Worm (Caenorhabditis elegans): ENCODE data around the gene cyp-33E2.

Gene cyp-33E2

DNA sequence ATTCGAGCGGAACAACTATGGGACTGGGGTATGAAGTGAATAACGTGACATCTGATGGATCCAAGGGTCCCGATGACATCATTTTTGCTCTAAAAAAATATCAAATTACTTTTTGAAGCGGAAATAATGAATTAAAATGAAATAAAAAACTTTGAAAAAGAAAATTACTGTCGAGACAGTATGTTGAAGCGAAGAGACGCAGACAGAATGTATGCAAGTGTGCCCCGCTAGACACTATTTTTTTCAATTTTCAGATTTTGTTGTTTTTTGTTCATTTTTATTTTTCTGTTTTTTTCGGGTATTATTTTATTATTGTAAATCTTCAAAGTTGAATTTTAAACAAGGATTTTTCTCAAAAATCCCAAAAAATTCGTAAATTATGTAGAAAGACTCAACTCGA lies 6.6 kb downstream of the cyp-33E2 start, which contains the start of gene F42A9.8:
Gene F42A9.8 (minus strand): TSS at position 88 of the 400 bp plus-strand sequence.
- TF ChIP-seq T22C8.4 (GFP tag; IDR thresholded peaks at IDR 0.05) (no peak), med-1 (GFP tag; optimal IDR thresholded peaks at IDR 0.05; ENCODE audit: insufficient read depth) (no peak), klf-2 (GFP tag; conservative IDR thresholded peaks at IDR 0.05) (no peak), ref-1 (GFP tag; conservative IDR thresholded peaks at IDR 0.05) (no peak), flt-1 (GFP tag; IDR thresholded peaks at IDR 0.05) (no peak), ztf-29 (GFP tag; IDR thresholded peaks at IDR 0.05) (no peak), ztf-23 (GFP tag; IDR thresholded peaks at IDR 0.05) (no peak), tab-1 (GFP tag; IDR thresholded peaks at IDR 0.05) (no peak), cog-1 (tag; optimal IDR thresholded peaks at IDR 0.05) (no peak)

DNA sequence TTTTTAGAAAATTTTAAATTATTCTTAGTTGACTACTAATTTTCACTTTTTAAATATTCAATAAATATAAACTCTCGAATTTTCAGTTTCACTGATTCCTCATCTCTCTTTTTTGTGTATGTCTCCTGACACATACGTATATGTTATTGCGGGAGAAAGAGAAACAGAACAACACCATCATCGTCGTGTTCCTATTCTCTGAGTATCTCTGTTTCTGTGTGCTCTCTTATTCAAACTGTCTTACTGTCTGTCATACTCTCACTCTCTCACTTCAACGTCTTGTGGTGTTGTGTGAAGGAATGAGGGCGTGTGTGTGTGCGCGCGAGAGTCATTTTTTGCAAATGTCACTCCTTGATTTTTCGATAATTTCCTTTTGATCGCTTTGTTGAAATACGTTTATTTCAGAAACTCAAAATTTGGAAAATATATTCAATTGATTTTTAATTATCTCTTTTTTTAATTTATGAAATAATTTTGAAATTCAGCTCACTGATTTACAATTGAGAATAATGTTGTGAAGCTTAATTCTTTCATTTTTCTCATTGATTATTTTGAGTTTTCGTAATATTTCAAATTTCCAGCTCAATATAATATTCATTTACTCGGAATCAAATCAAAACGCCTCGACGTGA lies 8.1 kb downstream of the cyp-33E2 start, which contains the start of gene lin-49:
Gene lin-49 (plus strand): TSS at position 582 of the 632 bp plus-strand sequence.
- TF ChIP-seq flt-1 (GFP tag; IDR thresholded peaks at IDR 0.05) (no peak), med-1 (GFP tag; optimal IDR thresholded peaks at IDR 0.05; ENCODE audit: insufficient read depth) (no peak), cog-1 (tag; optimal IDR thresholded peaks at IDR 0.05) (peak; percentile 43)

DNA sequence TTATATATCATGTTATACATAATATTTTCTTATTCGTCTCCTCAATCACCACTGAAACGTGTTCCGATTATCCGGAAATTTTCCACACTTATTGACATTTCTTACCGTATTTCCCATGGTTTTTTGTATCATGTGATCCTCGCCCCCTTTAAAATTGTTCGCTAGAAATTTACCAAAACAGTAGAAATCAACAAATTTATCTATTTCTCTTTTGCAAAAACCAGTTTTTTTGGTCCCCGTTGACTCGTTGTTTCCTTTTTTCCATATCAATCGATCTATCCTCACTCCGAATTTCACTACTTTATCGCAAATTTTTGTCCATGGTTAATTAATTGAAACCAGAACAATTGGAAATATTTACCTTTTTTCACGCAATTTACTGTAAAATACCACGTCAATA lies 13.6 kb downstream of the cyp-33E2 start:
- TF ChIP-seq flt-1 (GFP tag; IDR thresholded peaks at IDR 0.05) (no peak), ztf-23 (GFP tag; IDR thresholded peaks at IDR 0.05) (no peak), tab-1 (GFP tag; IDR thresholded peaks at IDR 0.05) (no peak), cog-1 (tag; optimal IDR thresholded peaks at IDR 0.05) (no peak), ztf-29 (GFP tag; IDR thresholded peaks at IDR 0.05) (no peak)

DNA sequence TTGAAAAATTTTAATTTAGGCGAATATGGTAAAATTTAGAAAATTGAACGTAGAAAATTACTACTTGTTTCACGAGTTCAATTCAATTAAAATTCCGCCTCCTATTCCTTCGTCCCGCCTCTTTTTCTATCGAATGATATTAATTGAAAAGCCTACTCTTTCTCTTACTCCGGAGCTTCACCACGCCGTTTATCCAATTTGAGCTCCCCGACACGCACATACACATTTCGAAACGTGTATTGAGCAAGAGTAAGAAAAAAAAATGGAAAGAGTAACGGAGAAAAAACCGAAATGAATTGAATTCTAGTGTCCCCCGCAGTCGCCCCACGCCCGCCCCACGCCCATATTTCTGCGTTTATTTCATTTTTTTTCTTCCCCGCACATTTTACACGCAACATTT lies 14.2 kb downstream of the cyp-33E2 start:
- TF ChIP-seq tab-1 (GFP tag; IDR thresholded peaks at IDR 0.05) (no peak), flt-1 (GFP tag; IDR thresholded peaks at IDR 0.05) (no peak), ref-1 (GFP tag; conservative IDR thresholded peaks at IDR 0.05) (no peak), T22C8.4 (GFP tag; IDR thresholded peaks at IDR 0.05) (no peak), med-1 (GFP tag; optimal IDR thresholded peaks at IDR 0.05; ENCODE audit: insufficient read depth) (no peak), cog-1 (tag; optimal IDR thresholded peaks at IDR 0.05) (no peak), klf-2 (GFP tag; conservative IDR thresholded peaks at IDR 0.05) (no peak), ztf-23 (GFP tag; IDR thresholded peaks at IDR 0.05) (no peak), ztf-29 (GFP tag; IDR thresholded peaks at IDR 0.05) (no peak)

DNA sequence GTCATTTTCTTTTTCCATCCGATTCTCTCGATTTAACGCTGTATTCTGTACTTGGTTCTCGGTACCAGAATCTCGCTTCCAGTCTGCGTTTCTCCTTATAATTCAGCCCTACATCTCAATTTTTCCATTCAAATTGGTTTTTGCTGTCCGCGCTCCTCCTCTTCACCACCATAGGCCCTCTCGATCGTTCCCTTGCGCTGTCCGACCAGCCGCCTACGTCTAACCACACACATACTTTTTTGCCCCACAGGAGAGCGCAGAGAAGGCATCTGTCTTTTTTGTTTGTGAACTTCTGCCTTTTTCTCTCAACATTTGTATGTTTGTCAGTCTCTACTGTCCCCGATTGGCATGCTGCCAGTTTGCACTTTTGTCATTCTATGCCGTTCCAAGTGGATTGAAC lies 15.2 kb downstream of the cyp-33E2 start, which contains the start of gene F42A9.11:
Gene F42A9.11 (plus strand): TSS at position 310 of the 400 bp plus-strand sequence.
- TF ChIP-seq klf-2 (GFP tag; conservative IDR thresholded peaks at IDR 0.05) = no peak
- TF ChIP-seq ztf-23 (GFP tag; IDR thresholded peaks at IDR 0.05) = no peak
- no peak for TF ChIP-seq ref-1 (GFP tag; conservative IDR thresholded peaks at IDR 0.05)
- TF ChIP-seq cog-1 (tag; optimal IDR thresholded peaks at IDR 0.05) = no peak
- TF ChIP-seq flt-1 (GFP tag; IDR thresholded peaks at IDR 0.05) = no peak
- TF ChIP-seq tab-1 (GFP tag; IDR thresholded peaks at IDR 0.05) = no peak
- no peak for TF ChIP-seq T22C8.4 (GFP tag; IDR thresholded peaks at IDR 0.05)
- TF ChIP-seq ztf-29 (GFP tag; IDR thresholded peaks at IDR 0.05) = no peak
- TF ChIP-seq med-1 (GFP tag; optimal IDR thresholded peaks at IDR 0.05; ENCODE audit: insufficient read depth) = no peak

DNA sequence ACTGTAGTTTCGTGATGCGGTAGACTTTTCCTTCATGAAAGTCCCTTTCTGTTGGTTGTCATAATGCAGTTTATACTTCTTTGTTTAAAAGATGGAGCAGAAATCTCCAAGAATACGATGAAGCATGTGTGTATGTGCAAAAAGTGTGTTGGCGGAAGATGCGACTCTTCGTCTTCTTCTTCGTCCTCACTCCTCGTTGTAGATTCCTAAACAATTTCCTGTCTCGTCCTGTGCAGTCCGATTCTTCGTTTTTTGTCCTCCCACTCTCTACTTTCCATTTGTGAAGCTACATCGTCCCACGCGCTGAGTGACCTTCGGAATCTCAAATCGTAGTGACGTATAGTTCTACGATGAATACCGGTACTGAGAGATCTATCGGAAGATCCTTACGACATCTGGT lies 16.1 kb downstream of the cyp-33E2 start:
- TF ChIP-seq klf-2 (GFP tag; conservative IDR thresholded peaks at IDR 0.05) (no peak), med-1 (GFP tag; optimal IDR thresholded peaks at IDR 0.05; ENCODE audit: insufficient read depth) (no peak), cog-1 (tag; optimal IDR thresholded peaks at IDR 0.05) (no peak), ref-1 (GFP tag; conservative IDR thresholded peaks at IDR 0.05) (no peak), flt-1 (GFP tag; IDR thresholded peaks at IDR 0.05) (no peak), ztf-23 (GFP tag; IDR thresholded peaks at IDR 0.05) (no peak), T22C8.4 (GFP tag; IDR thresholded peaks at IDR 0.05) (no peak), tab-1 (GFP tag; IDR thresholded peaks at IDR 0.05) (no peak), ztf-29 (GFP tag; IDR thresholded peaks at IDR 0.05) (no peak)

DNA sequence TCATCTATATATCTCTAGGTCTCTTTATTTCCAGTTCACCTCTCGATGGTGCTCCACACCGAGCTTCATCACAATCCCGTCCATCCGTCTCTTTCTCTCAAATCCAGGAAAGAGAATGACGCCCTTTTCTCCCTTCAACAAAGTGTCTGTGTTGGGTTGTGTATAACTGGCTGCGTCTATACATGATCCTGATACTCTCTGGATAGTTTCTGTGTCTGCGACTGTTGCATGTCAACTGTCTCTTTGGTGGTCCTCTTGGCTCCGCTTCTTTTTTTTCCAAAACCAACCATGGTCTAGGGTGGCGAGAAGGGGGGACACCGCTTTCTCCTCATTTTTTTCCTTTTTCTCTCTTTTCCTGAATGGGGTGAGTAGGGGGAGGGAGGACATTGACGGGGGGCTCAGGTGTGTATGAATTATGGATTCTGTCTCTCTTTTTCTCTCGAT lies 17.5 kb downstream of the cyp-33E2 start:
- TF ChIP-seq tab-1 (GFP tag; IDR thresholded peaks at IDR 0.05) (no peak), cog-1 (tag; optimal IDR thresholded peaks at IDR 0.05) (no peak), ztf-23 (GFP tag; IDR thresholded peaks at IDR 0.05) (0 out of 2 replicates have a peak, but pooled peaks have one; percentile 43), flt-1 (GFP tag; IDR thresholded peaks at IDR 0.05) (0 out of 2 replicates have a peak, but pooled peaks have one; percentile 5)

DNA sequence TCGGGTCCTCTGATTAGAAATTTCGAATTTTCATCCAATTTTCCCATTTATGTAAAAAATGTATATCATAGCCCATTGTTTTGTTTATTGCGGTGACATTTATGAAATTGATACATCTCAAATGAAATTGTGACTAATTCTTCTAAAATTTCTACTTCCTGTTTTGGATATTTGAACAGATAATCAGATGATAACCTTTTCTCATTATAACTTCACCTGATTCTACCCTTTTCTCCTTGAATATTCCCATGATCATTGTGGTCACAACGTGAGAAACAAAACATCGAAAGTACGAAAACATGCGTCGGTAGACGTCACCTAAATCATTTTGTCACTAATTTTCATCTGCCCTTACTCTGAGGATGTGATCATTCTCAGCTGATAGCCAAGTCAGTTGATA lies 18.1 kb downstream of the cyp-33E2 start:
- TF ChIP-seq med-1 (GFP tag; optimal IDR thresholded peaks at IDR 0.05; ENCODE audit: insufficient read depth) = no peak
- TF ChIP-seq ztf-23 (GFP tag; IDR thresholded peaks at IDR 0.05) = no peak
- no peak for TF ChIP-seq T22C8.4 (GFP tag; IDR thresholded peaks at IDR 0.05)
- TF ChIP-seq ref-1 (GFP tag; conservative IDR thresholded peaks at IDR 0.05) = no peak
- TF ChIP-seq tab-1 (GFP tag; IDR thresholded peaks at IDR 0.05) = no peak
- TF ChIP-seq klf-2 (GFP tag; conservative IDR thresholded peaks at IDR 0.05) = no peak
- no peak for TF ChIP-seq ztf-29 (GFP tag; IDR thresholded peaks at IDR 0.05)
- TF ChIP-seq cog-1 (tag; optimal IDR thresholded peaks at IDR 0.05) = no peak

DNA sequence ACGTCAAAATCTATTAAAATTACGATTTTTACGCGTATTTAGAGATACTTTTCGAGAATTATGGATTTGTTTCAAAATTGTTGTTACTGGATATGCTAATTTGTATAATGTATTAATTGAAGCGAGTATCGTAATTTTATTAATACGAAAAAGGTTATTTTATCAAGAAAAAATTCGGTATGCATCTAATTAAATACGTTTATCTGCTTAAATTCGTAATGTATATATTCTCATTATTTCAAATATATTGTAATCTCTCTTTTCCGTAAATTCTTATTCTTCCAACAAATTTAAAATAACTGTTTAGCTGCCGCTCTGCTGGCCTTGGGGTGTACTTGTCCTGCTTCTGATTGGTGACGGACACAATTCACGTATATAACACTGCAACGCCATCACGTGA lies 18.9 kb downstream of the cyp-33E2 start, which contains the start of gene dgk-4:
Gene dgk-4 (plus strand): TSS at position 301 of the 400 bp plus-strand sequence.
- TF ChIP-seq ztf-23 (GFP tag; IDR thresholded peaks at IDR 0.05) = no peak
- TF ChIP-seq T22C8.4 (GFP tag; IDR thresholded peaks at IDR 0.05) = no peak
- no peak for TF ChIP-seq tab-1 (GFP tag; IDR thresholded peaks at IDR 0.05)
- TF ChIP-seq flt-1 (GFP tag; IDR thresholded peaks at IDR 0.05) = no peak
- TF ChIP-seq klf-2 (GFP tag; conservative IDR thresholded peaks at IDR 0.05) = no peak
- no peak for TF ChIP-seq ztf-29 (GFP tag; IDR thresholded peaks at IDR 0.05)
- TF ChIP-seq med-1 (GFP tag; optimal IDR thresholded peaks at IDR 0.05; ENCODE audit: insufficient read depth) = no peak
- no peak for TF ChIP-seq ref-1 (GFP tag; conservative IDR thresholded peaks at IDR 0.05)

DNA sequence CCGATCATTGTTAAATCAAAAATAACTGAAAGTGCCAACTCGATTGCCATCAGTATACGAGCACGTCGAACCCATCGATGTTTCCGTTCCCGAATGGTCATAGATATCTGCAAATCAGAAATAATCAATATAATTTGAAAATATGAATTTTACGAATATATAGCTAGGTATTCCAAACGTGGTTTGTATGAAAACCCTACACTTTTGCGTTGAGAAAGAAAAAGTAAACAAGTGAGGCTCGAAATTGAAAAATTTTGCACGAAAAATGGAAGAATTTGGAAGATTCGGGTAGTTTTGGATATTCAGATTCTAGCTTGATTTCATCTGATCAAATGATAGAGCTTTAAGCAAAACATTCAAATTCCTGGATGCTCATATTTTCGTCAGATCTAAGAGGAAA lies 26.6 kb downstream of the cyp-33E2 start, which contains the start of gene F42A9.9:
Gene F42A9.9 (minus strand): TSS at position 101 of the 400 bp plus-strand sequence.
- no peak for TF ChIP-seq tab-1 (GFP tag; IDR thresholded peaks at IDR 0.05)
- no peak for TF ChIP-seq med-1 (GFP tag; optimal IDR thresholded peaks at IDR 0.05; ENCODE audit: insufficient read depth)

Data from whole organism, midembryonic.